Fruit fly (Drosophila melanogaster) whole organism, prepupa: ENCODE data around the gene CG33493.

Source experiments
- Blimp-1 ChIP-seq: fragments of 200-800 bp; sonication (Bioruptor generic); optimal IDR thresholded peaks from 3 replicates; lab custom pipeline; 2017; ENCODE audit warnings: missing biosample characterization, missing genetic modification characterization, mild to moderate bottlenecking, moderate library complexity, missing genetic modification reagents
- CG6163 ChIP-seq: fragments of 200-800 bp; sonication (Bioruptor generic); IDR thresholded peaks from 3 replicates; pipeline ENCODE4 v1.3.6; 2022; ENCODE audit warnings: missing biosample characterization, missing genetic modification characterization
- CG6276 ChIP-seq: fragments of 200-800 bp; sonication (Bioruptor generic); optimal IDR thresholded peaks from 2 replicates; lab custom pipeline; 2017; ENCODE audit warnings: missing biosample characterization, mild to moderate bottlenecking, missing genetic modification characterization
- Ets21C ChIP-seq: fragments of 200-800 bp; sonication (Bioruptor generic); optimal IDR thresholded peaks from 3 replicates; lab custom pipeline; 2016; ENCODE audit warnings: missing biosample characterization, missing genetic modification characterization
- Gug ChIP-seq: fragments of 200-800 bp; sonication (Bioruptor generic); IDR thresholded peaks from 2 replicates; pipeline ENCODE4 v1.3.6; 2022; ENCODE audit warnings: missing biosample characterization, missing genetic modification characterization
- dsx ChIP-seq: fragments of 200-800 bp; optimal IDR thresholded peaks from 3 replicates; lab custom pipeline; 2019; ENCODE audit warnings: missing biosample characterization, mild to moderate bottlenecking, missing genetic modification characterization, moderate library complexity; ENCODE audit not compliant: poor library complexity, severe bottlenecking
- eg ChIP-seq: fragments of 200-800 bp; sonication (Bioruptor generic); IDR thresholded peaks from 3 replicates; pipeline ENCODE4 v1.3.6; 2022; ENCODE audit warnings: missing biosample characterization, missing genetic modification characterization
- esn ChIP-seq: fragments of 200-800 bp; sonication (Bioruptor generic); optimal IDR thresholded peaks from 2 replicates; lab custom pipeline; 2016; ENCODE audit warnings: missing biosample characterization, mild to moderate bottlenecking, missing genetic modification characterization, moderate library complexity
- lz ChIP-seq: fragments of 200-800 bp; sonication (Bioruptor generic); optimal IDR thresholded peaks from 3 replicates; lab custom pipeline; 2016; ENCODE audit warnings: missing biosample characterization, missing genetic modification characterization
- net ChIP-seq: fragments of 200-800 bp; sonication (Bioruptor generic); optimal IDR thresholded peaks from 3 replicates; lab custom pipeline; 2016; ENCODE audit warnings: missing biosample characterization, missing genetic modification characterization

- TF ChIP-seq CG6163 (no peak), lz (no peak), Ets21C (GFP tag; lab: Kevin White, UChicago) (no peak), eg (GFP tag; lab: Robert Waterston, UW) (no peak), Gug (GFP tag; lab: Robert Waterston, UW) (no peak), net (GFP tag; lab: Kevin White, UChicago) (no peak), Blimp-1 (GFP tag; lab: Kevin White, UChicago) (no peak), esn (no peak), CG6276 (no peak), dsx (GFP tag; lab: Kevin White, UChicago) (no peak)
Measured at dm6 chr3L:10680177-10680576, 12.8 kb downstream of the CG33493 start.
